Fruit fly (Drosophila melanogaster) S2 (cell line): ENCODE results near the gene RpS7.

Experiments
- CG8478 ChIP-seq: fragments of >200 bp; optimal IDR thresholded peaks from 2 replicates; lab custom pipeline; 2018
- CTCF ChIP-seq, 2 experiments: fragments of >200 bp; optimal IDR thresholded peaks; 2 replicates each; lab custom pipeline; 2018

DNA sequence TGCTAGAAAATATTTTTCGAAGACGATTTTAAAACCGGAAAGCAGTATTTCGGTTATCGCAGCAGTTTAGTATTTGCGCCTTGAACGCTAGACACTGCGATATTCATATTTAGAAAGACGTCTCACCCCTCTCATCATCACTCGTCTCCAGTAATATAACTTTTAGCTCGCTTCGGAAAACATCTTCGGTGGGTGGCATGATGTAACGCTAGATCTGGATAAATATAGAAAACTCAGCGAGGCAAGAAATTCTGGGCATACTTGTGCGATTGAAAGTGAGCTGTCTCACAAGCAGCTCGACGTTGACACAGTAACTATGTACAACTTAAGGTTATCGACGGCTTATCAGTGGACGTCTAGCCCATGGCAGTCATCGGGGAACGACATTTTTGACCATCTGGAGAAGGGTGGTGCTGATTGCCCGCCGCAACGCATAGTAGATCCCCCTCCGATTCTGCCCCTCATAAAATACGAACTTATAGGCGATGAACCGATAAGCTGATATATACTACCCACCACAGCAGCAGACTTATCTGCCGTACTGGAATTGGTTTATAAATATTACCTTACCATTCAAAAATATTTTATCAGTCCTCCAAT, 4.7 kb downstream of the RpS7 start:
- TF ChIP-seq CG8478 (lab: Kevin White, UChicago) (no peak), CTCF (optimal IDR thresholded peaks at IDR 0.05; lab: Kevin White, UChicago) (no peak)
